Worm (Caenorhabditis elegans): Measurements from ENCODE around the gene Y43F8C.16.
A peak's percentile ranks its signal among the peaks of the same experiment; 100 is the strongest.

Gene Y43F8C.16

DNA sequence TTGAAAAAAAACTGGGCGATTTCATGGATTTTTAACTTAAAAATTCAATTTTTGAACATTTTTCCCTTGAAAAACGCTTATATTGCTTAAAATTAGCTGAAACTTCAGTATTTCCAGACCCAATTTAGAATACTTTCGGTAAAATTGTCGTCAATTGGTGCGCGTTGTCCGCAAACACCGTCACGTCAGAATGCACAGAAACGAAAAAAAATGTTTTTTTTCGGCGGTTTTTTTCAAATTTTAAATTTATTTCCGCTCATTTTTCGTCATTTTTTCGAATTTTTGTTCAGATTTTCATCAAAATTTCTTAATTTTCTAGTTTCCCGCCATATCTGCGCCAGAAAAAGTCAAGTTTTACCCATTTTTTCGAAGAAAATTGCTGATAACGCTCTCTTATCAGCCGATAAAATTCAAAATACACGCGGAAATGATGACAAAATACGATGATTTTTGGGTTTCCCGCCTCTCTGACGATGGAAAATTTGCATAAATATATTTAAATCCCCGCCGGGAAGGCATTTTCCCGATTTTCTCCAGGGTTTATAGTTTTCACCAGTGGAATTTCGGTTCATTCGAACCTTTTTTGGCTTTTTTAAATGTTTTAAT, 41.9 kb downstream of the Y43F8C.16 start (continued):
- TF ChIP-seq egl-44 (GFP tag; IDR thresholded peaks at IDR 0.05) (no peak), hmg-1.2 (GFP tag; IDR thresholded peaks at IDR 0.05) (0 out of 2 replicates have a peak, but pooled peaks have one; percentile 9), D2030.7 (GFP tag; IDR thresholded peaks at IDR 0.05) (peak; percentile 64), ceh-91 (GFP tag; IDR thresholded peaks at IDR 0.05) (peak; percentile 55; the same call in 1 of the 2 replicates), nhr-80 (tag; optimal IDR thresholded peaks at IDR 0.05) (no peak)

DNA sequence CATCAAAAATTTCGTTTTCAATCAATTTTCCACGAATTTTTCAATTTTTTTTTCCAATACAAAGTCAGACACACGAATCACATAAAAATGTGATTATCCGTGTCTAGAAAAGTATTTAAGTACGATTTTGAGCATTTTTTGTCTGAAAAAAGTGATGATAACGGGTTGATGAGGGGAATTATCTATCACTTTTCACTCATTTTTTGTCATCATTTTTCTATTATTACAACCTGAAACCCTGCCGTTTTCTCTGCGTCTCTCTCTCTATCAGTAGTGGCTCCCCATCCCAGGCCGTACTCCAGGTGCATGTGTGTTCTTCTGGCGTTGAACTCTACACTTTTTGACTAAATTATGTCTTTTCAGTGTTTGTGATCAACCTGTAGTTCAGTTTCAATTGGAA, 43.0 kb downstream of the Y43F8C.16 start:
- TF ChIP-seq hsf-1 (GFP tag; IDR thresholded peaks at IDR 0.05) = no peak
- TF ChIP-seq ceh-79 (tag; optimal IDR thresholded peaks at IDR 0.05) = no peak
- TF ChIP-seq cebp-1 (GFP tag; IDR thresholded peaks at IDR 0.05) = no peak
- peak; percentile 83 for TF ChIP-seq cebp-1 (tag; optimal IDR thresholded peaks at IDR 0.05)
- TF ChIP-seq lir-1 (GFP tag; conservative IDR thresholded peaks at IDR 0.05) = no peak
- peak; percentile 86 for TF ChIP-seq nhr-80 (tag; optimal IDR thresholded peaks at IDR 0.05)

DNA sequence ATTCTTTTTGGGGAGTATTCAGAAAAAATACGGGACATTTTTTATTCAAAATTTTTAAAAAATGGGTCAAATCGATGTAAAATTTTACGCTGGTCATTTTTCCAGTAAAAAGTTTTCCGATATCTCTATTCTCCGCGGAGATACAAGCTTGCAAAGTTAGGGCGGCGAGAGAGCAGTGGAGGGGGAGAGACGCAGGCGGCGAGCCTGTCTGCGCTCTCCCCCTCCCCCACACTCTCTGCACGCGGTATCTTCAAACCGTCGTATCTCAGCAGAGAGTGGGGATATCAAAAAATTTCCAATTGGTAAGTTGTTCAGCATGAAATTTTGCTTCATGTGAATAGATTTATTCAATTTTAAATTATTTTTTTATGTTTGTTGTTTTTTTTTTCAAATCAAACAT, 43.5 kb downstream of the Y43F8C.16 start:
- no peak for TF ChIP-seq mcd-1 (GFP tag; IDR thresholded peaks at IDR 0.05)
- TF ChIP-seq zfh-2 (GFP tag; conservative IDR thresholded peaks at IDR 0.05) = peak; percentile 58; the same call in 1 of the 2 replicates
- peak; percentile 82 for TF ChIP-seq hmg-1.2 (GFP tag; IDR thresholded peaks at IDR 0.05)

DNA sequence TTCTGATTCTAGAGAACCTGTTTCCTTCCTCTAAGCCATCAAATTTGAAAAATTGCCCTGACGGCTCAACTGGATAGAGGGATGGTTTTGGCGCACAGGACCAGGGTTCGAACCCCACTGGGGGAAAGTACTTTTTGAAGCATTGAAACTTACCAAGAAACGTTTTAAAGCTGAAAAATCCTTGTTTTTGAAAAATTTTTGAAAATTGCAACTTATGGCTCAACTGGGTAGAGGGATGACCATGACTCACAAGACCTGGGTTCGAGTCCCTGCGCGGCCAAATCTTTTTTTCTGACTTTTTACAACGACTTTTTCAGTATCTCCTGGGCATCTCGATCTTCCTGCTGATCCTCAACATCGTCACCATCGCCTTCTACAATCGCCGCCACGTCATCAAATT, 44.5 kb downstream of the Y43F8C.16 start:
- peak; percentile 7 for TF ChIP-seq rpc-1 (optimal IDR thresholded peaks at IDR 0.05)
- peak; percentile 64 for TF ChIP-seq rpc-1 (tag; optimal IDR thresholded peaks at IDR 0.05)
- no peak for TF ChIP-seq pha-4 (tag; optimal IDR thresholded peaks at IDR 0.05)
- TF ChIP-seq B0261.1 (tag; optimal IDR thresholded peaks at IDR 0.05) = peak; percentile 40
- no peak for TF ChIP-seq ztf-3 (GFP tag; optimal IDR thresholded peaks at IDR 0.05)
- TF ChIP-seq tbp1 (GFP tag; optimal IDR thresholded peaks at IDR 0.05) = peak; percentile 76

DNA sequence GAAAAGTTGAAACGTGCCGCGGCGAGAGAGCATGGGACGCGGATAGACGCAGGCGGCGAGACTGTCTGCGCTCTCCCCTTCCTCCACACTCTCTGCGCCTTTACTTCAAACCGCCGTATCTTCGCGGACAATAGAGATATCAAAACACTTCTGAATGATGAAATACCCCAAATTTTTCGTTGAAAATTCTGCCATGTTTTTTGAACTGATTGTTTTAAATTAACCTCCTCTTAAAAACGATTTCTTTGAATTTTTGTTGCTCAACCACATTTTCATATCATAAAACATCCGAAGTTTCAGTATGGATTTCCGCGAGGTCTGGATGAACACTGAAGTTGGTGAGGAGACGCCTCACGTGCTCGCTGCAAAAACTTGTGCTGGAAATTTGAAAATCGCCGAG, 45.4 kb downstream of the Y43F8C.16 start, which contains the start of gene Y43F8C.11:
TSS of gene Y43F8C.11 (plus strand) at position 301 of the 400 bp plus-strand sequence.
- TF ChIP-seq hmg-20 (GFP tag; IDR thresholded peaks at IDR 0.05) (no peak), zfh-2 (GFP tag; conservative IDR thresholded peaks at IDR 0.05) (0 out of 2 replicates have a peak, but pooled peaks have one; percentile 26), hmg-1.2 (GFP tag; IDR thresholded peaks at IDR 0.05) (peak; percentile 29)

DNA sequence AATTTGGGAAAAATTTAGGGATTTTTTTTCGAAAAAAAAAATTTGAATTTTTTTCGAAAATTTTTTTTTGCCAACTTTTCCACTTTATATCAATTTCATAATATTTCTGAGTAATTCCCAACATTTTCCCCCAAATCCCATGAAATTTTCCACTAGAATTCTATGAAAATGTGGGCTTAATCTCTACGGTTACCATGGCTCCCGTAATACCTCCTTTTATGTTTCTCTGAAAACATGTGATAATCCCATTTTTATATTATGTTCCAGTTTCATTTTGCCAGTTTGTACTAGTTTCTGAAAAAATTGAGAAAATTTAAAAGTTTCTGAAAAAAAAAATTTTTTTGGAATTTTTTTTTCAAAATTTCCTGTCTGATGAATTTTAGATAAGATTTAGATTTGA, 47.1 kb downstream of the Y43F8C.16 start:
- no peak for TF ChIP-seq F22D6.2 (tag; optimal IDR thresholded peaks at IDR 0.05)
- no peak for TF ChIP-seq hmg-20 (GFP tag; IDR thresholded peaks at IDR 0.05)
- TF ChIP-seq ceh-91 (GFP tag; IDR thresholded peaks at IDR 0.05) = no peak
- no peak for TF ChIP-seq C17E4.6 (GFP tag; IDR thresholded peaks at IDR 0.05)
- no peak for TF ChIP-seq lir-1 (GFP tag; conservative IDR thresholded peaks at IDR 0.05)
- TF ChIP-seq chd-7 (tag; optimal IDR thresholded peaks at IDR 0.05) = no peak
- no peak for TF ChIP-seq tlf-1 (GFP tag; optimal IDR thresholded peaks at IDR 0.05)
- TF ChIP-seq madf-10 (tag; optimal IDR thresholded peaks at IDR 0.05) = no peak
- TF ChIP-seq dpff-1 (tag; optimal IDR thresholded peaks at IDR 0.05) = no peak
- TF ChIP-seq ztf-25 (GFP tag; IDR thresholded peaks at IDR 0.05) = no peak
- TF ChIP-seq mel-28 (tag; optimal IDR thresholded peaks at IDR 0.05; ENCODE audit: borderline replicate concordance) = no peak
- no peak for TF ChIP-seq bed-2 (GFP tag; IDR thresholded peaks at IDR 0.05)
- TF ChIP-seq akir-1 (GFP tag; optimal IDR thresholded peaks at IDR 0.05) = no peak
- TF ChIP-seq xnd-1 (tag; optimal IDR thresholded peaks at IDR 0.05) = no peak
- no peak for TF ChIP-seq ekl-4 (GFP tag; IDR thresholded peaks at IDR 0.05)
- TF ChIP-seq aptf-3 (GFP tag; IDR thresholded peaks at IDR 0.05) = no peak
- TF ChIP-seq F57A8.1 (GFP tag; optimal IDR thresholded peaks at IDR 0.05) = no peak
- no peak for TF ChIP-seq athp-1 (tag; optimal IDR thresholded peaks at IDR 0.05)
